Fruit fly (Drosophila melanogaster): ENCODE results near the gene bgm.

DNA sequence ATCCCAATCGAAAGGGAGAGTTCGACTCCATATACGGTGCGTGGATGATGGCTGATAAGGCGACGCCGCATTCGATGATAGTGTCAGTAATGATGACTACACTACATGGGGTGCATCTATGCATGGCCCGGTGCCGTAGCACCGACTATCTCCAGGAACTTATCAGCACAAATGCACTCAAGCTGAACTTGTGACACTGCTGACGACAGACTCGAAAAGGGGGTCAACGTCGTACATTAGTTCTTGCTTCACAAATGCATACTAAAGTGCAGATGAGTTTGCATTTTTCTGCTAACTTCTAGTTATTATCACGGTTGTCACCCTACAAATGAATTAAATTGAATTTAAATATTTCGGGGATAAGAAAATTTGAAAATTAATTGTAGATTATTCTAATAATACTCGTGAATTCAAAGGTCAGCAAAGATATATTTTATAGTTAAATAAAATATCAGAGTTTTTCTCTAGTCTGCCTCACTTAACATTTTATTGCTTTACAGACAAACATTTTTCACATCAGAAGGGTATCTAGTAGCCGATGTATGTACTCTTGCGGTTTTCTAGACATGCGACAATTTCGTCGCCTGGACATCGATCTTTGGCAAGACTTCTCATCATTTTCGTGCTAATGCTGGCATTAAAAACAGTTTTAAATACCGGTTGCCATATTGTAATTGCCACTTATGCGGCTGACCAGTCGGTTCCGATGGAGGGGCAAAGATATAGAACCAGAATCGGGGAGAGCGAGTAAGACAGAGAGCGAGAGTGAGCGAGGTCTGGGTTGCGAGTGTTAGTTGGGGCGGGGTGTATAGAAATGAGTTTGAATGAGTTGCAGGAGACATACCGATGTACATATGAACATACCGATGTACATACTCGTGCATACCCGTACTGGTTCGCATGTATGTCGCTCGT lies 10.6 kb downstream of the bgm start:
- TF ChIP-seq CG33017 (tag; optimal IDR thresholded peaks at IDR 0.05) (no peak), CG11617 (GFP tag; optimal IDR thresholded peaks at IDR 0.05) (no peak), CG7101 (tag; optimal IDR thresholded peaks at IDR 0.05) (no peak)

Measured in whole organism, adult.